Worm (Caenorhabditis elegans) whole organism, L1 larva: ENCODE results near the gene C06E4.8.

ENCODE experiments used
- ama-1 ChIP-seq: fragments of 150-350 bp; optimal IDR thresholded peaks from 2 replicates; lab custom pipeline; 2014
- ceh-82 ChIP-seq, 3 experiments: fragments of 150-350 bp in 1 of 3; sonication (generic microtip) in 2 of 3; optimal IDR thresholded peaks; 2 replicates each; lab custom pipeline; 2014 to 2017; ENCODE audit warnings: missing biosample characterization in 3 of 3, missing genetic modification characterization in 3 of 3
- lin-13 ChIP-seq: fragments of 150-350 bp; optimal IDR thresholded peaks from 2 replicates; lab custom pipeline; 2014; ENCODE audit warnings: missing biosample characterization, missing genetic modification reagents, missing genetic modification characterization
- lin-39 ChIP-seq: fragments of 150-350 bp; optimal IDR thresholded peaks from 2 replicates; lab custom pipeline; 2014; ENCODE audit warnings: missing biosample characterization, missing genetic modification reagents, missing genetic modification characterization
- ztf-11 ChIP-seq, 2 experiments: sonication (generic microtip); optimal IDR thresholded peaks; 2 replicates each; lab custom pipeline; 2016 to 2017; ENCODE audit warnings: missing genetic modification characterization in 2 of 2, missing biosample characterization in 1 of 2, missing compliant biosample characterization in 1 of 2

DNA sequence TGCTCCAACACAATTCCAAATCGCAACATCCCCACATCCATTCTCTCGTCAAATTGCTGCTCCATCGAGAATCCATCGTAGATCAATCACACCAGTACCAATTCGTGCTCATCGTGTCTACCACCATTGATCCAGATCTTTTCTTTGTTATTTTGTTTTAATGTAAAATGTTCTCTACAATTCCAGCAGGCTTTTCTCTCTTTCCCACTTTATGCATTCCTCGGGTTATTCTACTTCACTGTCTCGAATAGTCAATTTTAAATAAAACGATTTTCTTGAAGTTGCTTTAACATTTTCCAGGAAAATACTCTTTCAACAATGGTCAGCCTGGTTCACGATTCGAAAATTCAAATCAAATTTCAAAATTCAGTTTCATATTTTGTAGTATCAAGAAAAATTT is 2.7 kb downstream of the C06E4.8 start, which contains the start of gene C06E4.1:
- TF ChIP-seq lin-39 (tag; lab: Kevin White, UChicago) = no peak
- TF ChIP-seq ama-1 (lab: Kevin White, UChicago) = no peak
- no peak for TF ChIP-seq lin-13
- TF ChIP-seq ztf-11 (tag; optimal IDR thresholded peaks at IDR 0.05; lab: Kevin White, UChicago) = no peak
- TF ChIP-seq ceh-82 (tag; optimal IDR thresholded peaks at IDR 0.05; lab: Kevin White, UChicago) = no peak
